Worm (Caenorhabditis elegans) whole organism, L4/young adult: ENCODE measurements around the gene trpp-12.
A peak's percentile ranks its signal among the peaks of the same experiment; 100 is the strongest.

Source experiments
- W03F9.2 ChIP-seq: fragments of 150-350 bp; optimal IDR thresholded peaks from 2 replicates; lab custom pipeline; 2014; ENCODE audit warnings: missing biosample characterization, missing genetic modification characterization
- dao-5 ChIP-seq: sonication (generic microtip); optimal IDR thresholded peaks from 2 replicates; lab custom pipeline; 2016; ENCODE audit warnings: missing genotype, missing genetic modification characterization, moderate library complexity, missing compliant biosample characterization
- him-1 ChIP-seq: sonication (generic microtip); optimal IDR thresholded peaks from 2 replicates; lab custom pipeline; 2016; ENCODE audit warnings: missing genotype, missing genetic modification reagents, missing genetic modification characterization, missing compliant biosample characterization

Gene trpp-12

ce11 chrX:2432459-2432858, 23.0 kb downstream of the trpp-12 start:
- TF ChIP-seq dao-5 (no peak), him-1 (tag; lab: Kevin White, UChicago) (no peak), W03F9.2 (no peak)

ce11 chrX:2433805-2434204, 24.3 kb downstream of the trpp-12 start:
- TF ChIP-seq W03F9.2 (no peak), him-1 (tag; lab: Kevin White, UChicago) (no peak), dao-5 (no peak)

- TF ChIP-seq dao-5 (no peak), him-1 (tag; lab: Kevin White, UChicago) (no peak), W03F9.2 (no peak)
Measured at ce11 chrX:2435353-2435752, 25.9 kb downstream of the trpp-12 start.

ce11 chrX:2438857-2439256, 29.4 kb downstream of the trpp-12 start, which contains the start of gene gid-2:
gid-2 (minus strand) TSS chrX:2438957.
- TF ChIP-seq dao-5 (no peak), him-1 (tag; lab: Kevin White, UChicago) (no peak), W03F9.2 (no peak)

- TF ChIP-seq dao-5 (no peak), him-1 (tag; lab: Kevin White, UChicago) (no peak), W03F9.2 (no peak)
Measured at ce11 chrX:2439309-2439708, 29.8 kb downstream of the trpp-12 start.

ce11 chrX:2439728-2440127, 30.2 kb downstream of the trpp-12 start:
- TF ChIP-seq W03F9.2 = no peak
- TF ChIP-seq dao-5 = no peak
- TF ChIP-seq him-1 (tag; lab: Kevin White, UChicago) = no peak

- TF ChIP-seq him-1 (tag; lab: Kevin White, UChicago) (no peak), W03F9.2 (no peak), dao-5 (no peak)
Measured at ce11 chrX:2441163-2441562, 31.7 kb downstream of the trpp-12 start.

ce11 chrX:2443304-2443703, 33.8 kb downstream of the trpp-12 start, which contains the start of gene T07D1.3:
T07D1.3 (minus strand) TSS chrX:2443404.
- TF ChIP-seq dao-5 = no peak
- no peak for TF ChIP-seq him-1 (tag; lab: Kevin White, UChicago)
- no peak for TF ChIP-seq W03F9.2

- TF ChIP-seq him-1 (tag; lab: Kevin White, UChicago) = no peak
- TF ChIP-seq dao-5 = no peak
Measured at ce11 chrX:2446185-2446584, 36.7 kb downstream of the trpp-12 start.

- TF ChIP-seq him-1 (tag; lab: Kevin White, UChicago) (no peak), dao-5 (no peak), W03F9.2 (no peak)
Measured at ce11 chrX:2447214-2447613, 37.7 kb downstream of the trpp-12 start.

ce11 chrX:2450994-2451393, 41.5 kb downstream of the trpp-12 start:
- TF ChIP-seq W03F9.2 (no peak), him-1 (tag; lab: Kevin White, UChicago) (no peak), dao-5 (no peak)

- TF ChIP-seq dao-5 (no peak), him-1 (tag; lab: Kevin White, UChicago) (no peak)
Measured at ce11 chrX:2452297-2452696, 42.8 kb downstream of the trpp-12 start.

- TF ChIP-seq W03F9.2 (no peak), him-1 (tag; lab: Kevin White, UChicago) (no peak)
Measured at ce11 chrX:2452716-2453115, 43.2 kb downstream of the trpp-12 start.

ce11 chrX:2454914-2455313, 45.4 kb downstream of the trpp-12 start:
- TF ChIP-seq dao-5 (no peak), W03F9.2 (no peak), him-1 (tag; lab: Kevin White, UChicago) (no peak)

ce11 chrX:2456141-2456540, 46.6 kb downstream of the trpp-12 start:
- TF ChIP-seq him-1 (tag; lab: Kevin White, UChicago) (peak; percentile 3), dao-5 (no peak)

ce11 chrX:2457461-2457860, 48.0 kb downstream of the trpp-12 start:
- TF ChIP-seq him-1 (tag; lab: Kevin White, UChicago) = no peak

ce11 chrX:2459793-2460192, 50.3 kb downstream of the trpp-12 start, which contains the start of gene fox-1:
fox-1 (minus strand) TSS chrX:2459893.
- TF ChIP-seq him-1 (tag; lab: Kevin White, UChicago) (no peak), W03F9.2 (no peak), dao-5 (no peak)
